Worm (Caenorhabditis elegans) whole organism, mixed stage, embryonic: ENCODE measurements around the gene C56G2.5.

Source experiments
- blmp-1 ChIP-seq: fragments of 150-350 bp; optimal IDR thresholded peaks from 2 replicates; lab custom pipeline; 2014; ENCODE audit warnings: missing biosample characterization, missing genetic modification characterization
- elt-1 ChIP-seq: sonication (generic microtip); optimal IDR thresholded peaks from 2 replicates; lab custom pipeline; 2017; ENCODE audit warnings: missing genetic modification characterization, mild to moderate bottlenecking, missing compliant biosample characterization, antibody characterized with exemption, moderate library complexity, borderline replicate concordance; ENCODE audit not compliant: insufficient read depth
- elt-3 ChIP-seq: fragments of 150-350 bp; optimal IDR thresholded peaks from 2 replicates; lab custom pipeline; 2014; ENCODE audit warnings: missing biosample characterization, missing genetic modification characterization
- nhr-76 ChIP-seq: sonication (generic microtip); optimal IDR thresholded peaks from 2 replicates; lab custom pipeline; 2017; ENCODE audit warnings: missing biosample characterization, missing genetic modification characterization
- pha-4 ChIP-seq: fragments of 150-350 bp; optimal IDR thresholded peaks from 2 replicates; lab custom pipeline; 2018; ENCODE audit warnings: missing biosample characterization, missing genetic modification reagents, missing genetic modification characterization

DNA sequence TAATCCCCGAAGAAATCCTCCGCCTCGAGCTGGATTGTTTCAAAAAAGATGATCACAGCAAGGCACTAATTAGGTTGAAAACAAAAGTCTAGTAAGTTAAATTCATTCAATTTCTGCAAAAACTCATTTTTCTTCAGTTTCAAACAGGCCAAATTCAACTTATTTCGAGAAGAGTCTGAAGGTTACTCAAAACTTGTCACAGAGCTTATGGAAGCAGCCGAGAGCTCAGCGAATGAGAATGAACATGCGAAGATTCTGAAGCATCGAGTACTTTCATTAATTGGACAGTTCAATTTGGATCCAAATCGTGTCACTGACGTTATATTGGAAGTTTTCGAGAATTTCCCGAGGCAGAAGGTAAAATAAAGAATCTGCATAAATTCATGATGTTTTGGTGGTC lies 44.5 kb upstream of the C56G2.5 start:
- TF ChIP-seq elt-3 (tag; lab: Kevin White, UChicago) (no peak), blmp-1 (tag; lab: Kevin White, UChicago) (no peak), nhr-76 (tag; lab: Kevin White, UChicago) (no peak), elt-1 (tag; lab: Kevin White, UChicago) (no peak), pha-4 (tag; lab: Kevin White, UChicago) (no peak)
